Fruit fly (Drosophila melanogaster) whole organism, embryonic: ENCODE measurements around the gene CG42340.

Experiments used
- Abd-B ChIP-seq: fragments of 200-800 bp; sonication (Bioruptor generic); optimal IDR thresholded peaks from 2 replicates; lab custom pipeline; 2018; ENCODE audit warnings: missing biosample characterization, mild to moderate bottlenecking, missing genetic modification characterization, moderate library complexity
- Adf1 ChIP-seq: fragments of 200-800 bp; sonication (Bioruptor generic); IDR thresholded peaks from 2 replicates; pipeline ENCODE4 v1.3.6; 2022; ENCODE audit warnings: missing biosample characterization, missing genetic modification characterization
- Blimp-1 ChIP-seq: fragments of 200-800 bp; sonication (Bioruptor generic); optimal IDR thresholded peaks from 3 replicates; lab custom pipeline; 2018; ENCODE audit warnings: missing biosample characterization, missing genetic modification characterization, mild to moderate bottlenecking, moderate library complexity, missing genetic modification reagents
- CG11093 ChIP-seq: fragments of 200-800 bp; sonication (Bioruptor generic); IDR thresholded peaks from 3 replicates; pipeline ENCODE4 v1.3.6; 2022; ENCODE audit warnings: missing biosample characterization, missing genetic modification characterization
- CG12942 ChIP-seq: fragments of 200-800 bp; sonication (Bioruptor generic); optimal IDR thresholded peaks from 3 replicates; lab custom pipeline; 2016; ENCODE audit warnings: missing biosample characterization, missing genetic modification characterization
- CG14710 ChIP-seq: fragments of 200-800 bp; sonication (Bioruptor generic); optimal IDR thresholded peaks from 3 replicates; lab custom pipeline; 2019; ENCODE audit warnings: missing biosample characterization, mild to moderate bottlenecking, missing genetic modification characterization, moderate library complexity
- CG1603 ChIP-seq: fragments of 200-800 bp; sonication (Bioruptor generic); optimal IDR thresholded peaks from 2 replicates; lab custom pipeline; 2019; ENCODE audit warnings: missing biosample characterization, mild to moderate bottlenecking, missing genetic modification characterization, moderate library complexity
- CG16863 ChIP-seq: fragments of 200-800 bp; sonication (Bioruptor generic); optimal IDR thresholded peaks from 3 replicates; lab custom pipeline; 2016; ENCODE audit warnings: missing biosample characterization, missing genetic modification characterization
- CG2889 ChIP-seq: fragments of 200-800 bp; sonication (Bioruptor generic); IDR thresholded peaks from 3 replicates; pipeline ENCODE4 v1.3.6; 2022; ENCODE audit warnings: missing biosample characterization, missing genetic modification characterization
- CG3065 ChIP-seq: fragments of 200-800 bp; sonication (Bioruptor generic); optimal IDR thresholded peaks from 2 replicates; lab custom pipeline; 2016; ENCODE audit warnings: missing biosample characterization, missing genetic modification characterization
- CG32772 ChIP-seq: fragments of 200-800 bp; sonication (Bioruptor generic); IDR thresholded peaks from 2 replicates; pipeline ENCODE4 v1.3.6; 2022; ENCODE audit warnings: missing biosample characterization, missing genetic modification characterization
- CG3847 ChIP-seq: fragments of 200-800 bp; sonication (Bioruptor generic); IDR thresholded peaks from 2 replicates; pipeline ENCODE4 v1.3.6; 2022; ENCODE audit warnings: missing biosample characterization, missing genetic modification characterization
- CG6683 ChIP-seq: fragments of 200-800 bp; sonication (Bioruptor generic); optimal IDR thresholded peaks from 2 replicates; lab custom pipeline; 2017; ENCODE audit warnings: missing biosample characterization, mild to moderate bottlenecking, missing genetic modification characterization, missing genetic modification reagents
- CG6689 ChIP-seq: fragments of 200-800 bp; sonication (Bioruptor generic); IDR thresholded peaks from 2 replicates; pipeline ENCODE4 v1.3.6; 2022; ENCODE audit warnings: missing biosample characterization, missing genetic modification characterization
- CG7556 ChIP-seq: fragments of 200-800 bp; sonication (Bioruptor generic); optimal IDR thresholded peaks from 2 replicates; lab custom pipeline; 2017; ENCODE audit warnings: missing biosample characterization, mild to moderate bottlenecking, missing genetic modification characterization
- CG8924 ChIP-seq: fragments of 200-800 bp; optimal IDR thresholded peaks from 3 replicates; lab custom pipeline; 2019; ENCODE audit warnings: missing biosample characterization, mild to moderate bottlenecking, missing genetic modification characterization, moderate library complexity
- CG9727 ChIP-seq: fragments of 200-800 bp; sonication (Bioruptor generic); optimal IDR thresholded peaks from 3 replicates; lab custom pipeline; 2017; ENCODE audit warnings: missing biosample characterization, mild to moderate bottlenecking, missing genetic modification characterization
- D19A ChIP-seq: fragments of 200-800 bp; optimal IDR thresholded peaks from 3 replicates; lab custom pipeline; 2019; ENCODE audit warnings: missing biosample characterization, mild to moderate bottlenecking, missing genetic modification characterization, moderate library complexity
- Dad ChIP-seq: fragments of 200-800 bp; sonication (Bioruptor generic); optimal IDR thresholded peaks from 3 replicates; lab custom pipeline; 2016; ENCODE audit warnings: missing biosample characterization, missing genetic modification characterization
- Dek ChIP-seq: fragments of 200-800 bp; sonication (Bioruptor generic); optimal IDR thresholded peaks from 3 replicates; lab custom pipeline; 2019; ENCODE audit warnings: missing biosample characterization, mild to moderate bottlenecking, missing genetic modification characterization, moderate library complexity
- Ets65A ChIP-seq: fragments of 200-800 bp; sonication (Bioruptor generic); peaks from one replicate; lab custom pipeline; 2016; ENCODE audit warnings: missing biosample characterization, missing genetic modification characterization
- Ets97D ChIP-seq: fragments of 200-800 bp; sonication (Bioruptor generic); optimal IDR thresholded peaks from 3 replicates; lab custom pipeline; 2016; ENCODE audit warnings: missing biosample characterization, missing genetic modification characterization
- Fer3 ChIP-seq: fragments of 200-800 bp; sonication (Bioruptor generic); optimal IDR thresholded peaks from 2 replicates; lab custom pipeline; 2018; ENCODE audit warnings: missing biosample characterization, mild to moderate bottlenecking, missing genetic modification characterization, moderate library complexity
- Hand ChIP-seq: fragments of 200-800 bp; sonication (Bioruptor generic); optimal IDR thresholded peaks from 2 replicates; lab custom pipeline; 2017; ENCODE audit warnings: mild to moderate bottlenecking, missing biosample characterization, missing genetic modification reagents, missing genetic modification characterization
- Hmr ChIP-seq: fragments of 200-800 bp; sonication (Bioruptor generic); optimal IDR thresholded peaks from 3 replicates; lab custom pipeline; 2017; ENCODE audit warnings: mild to moderate bottlenecking, missing biosample characterization, missing genetic modification reagents, missing genetic modification characterization
- Hmx ChIP-seq: fragments of 200-800 bp; sonication (Bioruptor generic); optimal IDR thresholded peaks from 2 replicates; lab custom pipeline; 2016; ENCODE audit warnings: missing biosample characterization, missing genetic modification characterization
- Lim3 ChIP-seq: fragments of 200-800 bp; sonication (Bioruptor generic); IDR thresholded peaks from 2 replicates; pipeline ENCODE4 v1.3.6; 2022; ENCODE audit warnings: missing biosample characterization, missing genetic modification characterization
- Myb ChIP-seq: fragments of 200-800 bp; sonication (Bioruptor generic); optimal IDR thresholded peaks from 2 replicates; lab custom pipeline; 2016; ENCODE audit warnings: missing biosample characterization, missing genetic modification characterization
- NfI ChIP-seq: fragments of 200-800 bp; sonication (Bioruptor generic); optimal IDR thresholded peaks from 3 replicates; lab custom pipeline; 2018; ENCODE audit warnings: missing biosample characterization, mild to moderate bottlenecking, missing genetic modification characterization, moderate library complexity
- Opbp ChIP-seq: fragments of 200-800 bp; sonication (Bioruptor generic); IDR thresholded peaks from 3 replicates; pipeline ENCODE4 v1.3.6; 2022; ENCODE audit warnings: missing biosample characterization, missing genetic modification characterization; ENCODE audit not compliant: partially characterized antibody
- Sox102F ChIP-seq: fragments of 200-800 bp; sonication (Bioruptor generic); optimal IDR thresholded peaks from 2 replicates; lab custom pipeline; 2018; ENCODE audit warnings: missing biosample characterization, mild to moderate bottlenecking, missing genetic modification characterization, moderate library complexity
- Spps ChIP-seq: fragments of 200-800 bp; sonication (Bioruptor generic); optimal IDR thresholded peaks from 2 replicates; lab custom pipeline; 2018; ENCODE audit warnings: missing biosample characterization, mild to moderate bottlenecking, missing genetic modification characterization
- Xrp1 ChIP-seq: fragments of 200-800 bp; sonication (Bioruptor generic); IDR thresholded peaks from 2 replicates; pipeline ENCODE4 v1.3.6; 2022; ENCODE audit warnings: missing biosample characterization, missing genetic modification characterization
- abd-A ChIP-seq: fragments of 200-800 bp; sonication (Bioruptor generic); optimal IDR thresholded peaks from 3 replicates; lab custom pipeline; 2019; ENCODE audit warnings: missing biosample characterization, mild to moderate bottlenecking, missing genetic modification characterization, moderate library complexity
- ase ChIP-seq: fragments of 200-800 bp; sonication (Bioruptor generic); IDR thresholded peaks from 3 replicates; pipeline ENCODE4 v1.3.6; 2022; ENCODE audit warnings: missing biosample characterization, missing genetic modification characterization
- bab2 ChIP-seq: fragments of 200-800 bp; sonication (Bioruptor generic); optimal IDR thresholded peaks from 2 replicates; lab custom pipeline; 2016; ENCODE audit warnings: missing biosample characterization, missing genetic modification characterization
- bcd ChIP-seq: fragments of 200-800 bp; sonication (Bioruptor generic); optimal IDR thresholded peaks from 2 replicates; lab custom pipeline; 2017; ENCODE audit warnings: missing biosample characterization, mild to moderate bottlenecking, missing genetic modification characterization
- bowl ChIP-seq: fragments of 200-800 bp; sonication (Bioruptor generic); IDR thresholded peaks from 2 replicates; pipeline ENCODE4 v1.3.6; 2022; ENCODE audit warnings: missing biosample characterization, missing genetic modification characterization
- bsh ChIP-seq, 2 experiments: fragments of 200-800 bp; sonication (Bioruptor generic); optimal IDR thresholded peaks; 2 replicates each; lab custom pipeline; 2017 to 2018; ENCODE audit warnings: mild to moderate bottlenecking in 2 of 2, missing biosample characterization in 2 of 2, missing genetic modification characterization in 2 of 2, moderate library complexity in 1 of 2
- chif ChIP-seq, 2 experiments: fragments of 200-800 bp; sonication (Bioruptor generic); optimal IDR thresholded peaks; 3 replicates each; lab custom pipeline; 2016; ENCODE audit warnings: missing biosample characterization in 2 of 2, missing genetic modification characterization in 2 of 2
- ems ChIP-seq: fragments of 200-800 bp; sonication (Bioruptor generic); optimal IDR thresholded peaks from 3 replicates; lab custom pipeline; 2016; ENCODE audit warnings: missing biosample characterization, missing genetic modification characterization
- hb ChIP-seq: fragments of 200-800 bp; sonication (Bioruptor generic); IDR thresholded peaks from 3 replicates; pipeline ENCODE4 v1.3.6; 2022; ENCODE audit warnings: missing biosample characterization, missing genetic modification characterization; ENCODE audit not compliant: partially characterized antibody
- her ChIP-seq: fragments of 200-800 bp; sonication (Bioruptor generic); optimal IDR thresholded peaks from 2 replicates; lab custom pipeline; 2016; ENCODE audit warnings: missing biosample characterization, missing genetic modification characterization
- jumu ChIP-seq: fragments of 200-800 bp; sonication (Bioruptor generic); optimal IDR thresholded peaks from 3 replicates; lab custom pipeline; 2016; ENCODE audit warnings: missing biosample characterization, missing genetic modification characterization
- kni ChIP-seq: fragments of 200-800 bp; sonication (Bioruptor generic); optimal IDR thresholded peaks from 3 replicates; lab custom pipeline; 2017; ENCODE audit warnings: mild to moderate bottlenecking, missing biosample characterization, missing genetic modification reagents, missing genetic modification characterization
- lab ChIP-seq: fragments of 200-800 bp; sonication (Bioruptor generic); optimal IDR thresholded peaks from 3 replicates; lab custom pipeline; 2017; ENCODE audit warnings: missing biosample characterization, missing genetic modification characterization, mild to moderate bottlenecking, moderate library complexity, missing genetic modification reagents
- scrt ChIP-seq: fragments of 200-800 bp; sonication (Bioruptor generic); optimal IDR thresholded peaks from 2 replicates; lab custom pipeline; 2018; ENCODE audit warnings: missing biosample characterization, mild to moderate bottlenecking, missing genetic modification characterization, moderate library complexity
- slou ChIP-seq: fragments of 200-800 bp; sonication (Bioruptor generic); optimal IDR thresholded peaks from 3 replicates; lab custom pipeline; 2016; ENCODE audit warnings: missing biosample characterization, missing genetic modification characterization
- sr ChIP-seq: fragments of 200-800 bp; sonication (Bioruptor generic); IDR thresholded peaks from 3 replicates; pipeline ENCODE4 v1.3.6; 2022; ENCODE audit warnings: missing biosample characterization, missing genetic modification characterization
- trem ChIP-seq: fragments of 200-800 bp; optimal IDR thresholded peaks from 3 replicates; lab custom pipeline; 2019; ENCODE audit warnings: missing biosample characterization, mild to moderate bottlenecking, missing genetic modification characterization, moderate library complexity
- twi ChIP-seq: fragments of 200-800 bp; optimal IDR thresholded peaks from 2 replicates; lab custom pipeline; 2019; ENCODE audit warnings: missing biosample characterization, mild to moderate bottlenecking, missing genetic modification characterization, moderate library complexity

Gene CG42340

dm6 chrX:6375636-6376035 is 148.5 kb downstream of the CG42340 start (continued):
- TF ChIP-seq Hmx (GFP tag; lab: Kevin White, UChicago) = no peak
- peak; percentile 36 for TF ChIP-seq Blimp-1 (GFP tag; lab: Kevin White, UChicago)
- no peak for TF ChIP-seq CG3065 (GFP tag; lab: Kevin White, UChicago)
- no peak for TF ChIP-seq hb (GFP tag; lab: Robert Waterston, UW)
- no peak for TF ChIP-seq CG6683 (GFP tag; lab: Kevin White, UChicago)
- TF ChIP-seq jumu = peak; percentile 33
- peak; percentile 38 for TF ChIP-seq CG8924
- 0 out of 3 replicates have a peak, but pooled peaks have one; percentile 29 for TF ChIP-seq ase (GFP tag; lab: Robert Waterston, UW)
- peak; percentile 36 for TF ChIP-seq CG9727 (GFP tag; lab: Kevin White, UChicago)
- peak; percentile 3 for TF ChIP-seq Dad (GFP tag; lab: Kevin White, UChicago)
- no peak for TF ChIP-seq Lim3
- no peak for TF ChIP-seq CG11093 (GFP tag; lab: Robert Waterston, UW)
- peak; percentile 56 for TF ChIP-seq CG6689 (GFP tag; lab: Robert Waterston, UW)
- TF ChIP-seq Hand (GFP tag; lab: Kevin White, UChicago) = peak; percentile 47
- TF ChIP-seq Ets65A (GFP tag; lab: Kevin White, UChicago) = peak; percentile 97
- peak; percentile 6 for TF ChIP-seq CG16863 (GFP tag; lab: Kevin White, UChicago)
- peak; percentile 42 for TF ChIP-seq Fer3 (tag; lab: Kevin White, UChicago)
- peak; percentile 4 for TF ChIP-seq CG12942
- TF ChIP-seq bsh (GFP tag; optimal IDR thresholded peaks at IDR 0.05; lab: Kevin White, UChicago) = peak in 1 of 2 experiments; percentile 40
- no peak for TF ChIP-seq CG32772 (GFP tag; lab: Robert Waterston, UW)
- TF ChIP-seq NfI (GFP tag; lab: Kevin White, UChicago) = peak; percentile 38
- TF ChIP-seq D19A = peak; percentile 26
- TF ChIP-seq lab = peak; percentile 80
- TF ChIP-seq trem (tag; lab: Kevin White, UChicago) = peak; percentile 1
- TF ChIP-seq bab2 (GFP tag; lab: Kevin White, UChicago) = peak; percentile 42
- TF ChIP-seq CG1603 (tag; lab: Kevin White, UChicago) = peak; percentile 64
- peak; percentile 28 for TF ChIP-seq Sox102F (GFP tag; lab: Kevin White, UChicago)
- no peak for TF ChIP-seq abd-A (tag; lab: Kevin White, UChicago)
- peak in 1 of 2 experiments; percentile 29 for TF ChIP-seq chif (GFP tag; optimal IDR thresholded peaks at IDR 0.05; lab: Kevin White, UChicago)
- TF ChIP-seq Spps (tag; lab: Kevin White, UChicago) = no peak
- peak; percentile 10 for TF ChIP-seq ems
- TF ChIP-seq CG14710 = peak; percentile 12
- TF ChIP-seq CG3847 (GFP tag; lab: Robert Waterston, UW) = 0 out of 2 replicates have a peak, but pooled peaks have one; percentile 20
- TF ChIP-seq Hmr = peak; percentile 67
- TF ChIP-seq Myb (GFP tag; lab: Kevin White, UChicago) = peak; percentile 25
- TF ChIP-seq Ets97D = no peak
- TF ChIP-seq Abd-B (GFP tag; lab: Kevin White, UChicago) = peak; percentile 0
- TF ChIP-seq Adf1 (GFP tag; lab: Robert Waterston, UW) = no peak
- peak; percentile 47 for TF ChIP-seq Dek (tag; lab: Kevin White, UChicago)
- no peak for TF ChIP-seq bowl (GFP tag; lab: Robert Waterston, UW)
- TF ChIP-seq scrt (GFP tag; lab: Kevin White, UChicago) = peak; percentile 53
- TF ChIP-seq slou (GFP tag; lab: Kevin White, UChicago) = peak; percentile 16
- TF ChIP-seq Xrp1 (GFP tag; lab: Robert Waterston, UW) = peak; percentile 26; the same call in 1 of the 2 replicates
- TF ChIP-seq bcd (GFP tag; lab: Kevin White, UChicago) = peak; percentile 35
- TF ChIP-seq CG7556 = peak; percentile 65
- peak; percentile 21 for TF ChIP-seq her
- TF ChIP-seq kni = no peak
- no peak for TF ChIP-seq sr (GFP tag; lab: Robert Waterston, UW)
- TF ChIP-seq twi = no peak
- TF ChIP-seq CG2889 (GFP tag; lab: Robert Waterston, UW) = no peak
- no peak for TF ChIP-seq Opbp (GFP tag; lab: Robert Waterston, UW)
